Fruit fly (Drosophila melanogaster) whole organism, pupa: Measurements from ENCODE around the gene CG12814.

Experiments
- CG10348 ChIP-seq: fragments of 200-800 bp; sonication (Bioruptor generic); IDR thresholded peaks from 2 replicates; pipeline ENCODE4 v1.3.6; 2022; ENCODE audit warnings: missing biosample characterization, missing genetic modification characterization
- CG12605 ChIP-seq: fragments of 200-800 bp; sonication (Bioruptor generic); IDR thresholded peaks from 2 replicates; pipeline ENCODE4 v1.3.6; 2022; ENCODE audit warnings: missing biosample characterization, missing genetic modification characterization
- CG13204 ChIP-seq: fragments of 200-800 bp; sonication (Bioruptor generic); optimal IDR thresholded peaks from 2 replicates; lab custom pipeline; 2018; ENCODE audit warnings: missing biosample characterization, mild to moderate bottlenecking, missing genetic modification characterization, moderate library complexity
- CG14655 ChIP-seq: fragments of 200-800 bp; sonication (Bioruptor generic); optimal IDR thresholded peaks from 3 replicates; lab custom pipeline; 2017; ENCODE audit warnings: mild to moderate bottlenecking, missing biosample characterization, missing genetic modification reagents, missing genetic modification characterization
- CG15710 ChIP-seq: fragments of 200-800 bp; sonication (Bioruptor generic); optimal IDR thresholded peaks from 2 replicates; lab custom pipeline; 2018; ENCODE audit warnings: missing biosample characterization, mild to moderate bottlenecking, missing genetic modification characterization, moderate library complexity
- CG17806 ChIP-seq: fragments of 200-800 bp; sonication (Bioruptor generic); optimal IDR thresholded peaks from 2 replicates; lab custom pipeline; 2018; ENCODE audit warnings: missing biosample characterization, mild to moderate bottlenecking, missing genetic modification characterization, moderate library complexity
- CG32121 ChIP-seq: fragments of 200-800 bp; sonication (Bioruptor generic); IDR thresholded peaks from 2 replicates; pipeline ENCODE4 v1.3.6; 2022; ENCODE audit warnings: missing biosample characterization, missing genetic modification characterization
- CG34367 ChIP-seq: fragments of 200-800 bp; sonication (Bioruptor generic); optimal IDR thresholded peaks from 2 replicates; lab custom pipeline; 2018; ENCODE audit warnings: missing biosample characterization, mild to moderate bottlenecking, missing genetic modification characterization
- CG4496 ChIP-seq: fragments of 200-800 bp; sonication (Bioruptor generic); IDR thresholded peaks from 3 replicates; pipeline ENCODE4 v1.3.6; 2022; ENCODE audit warnings: missing biosample characterization, missing genetic modification characterization
- CG8159 ChIP-seq: fragments of 200-800 bp; sonication (Bioruptor generic); optimal IDR thresholded peaks from 3 replicates; lab custom pipeline; 2018; ENCODE audit warnings: missing biosample characterization, mild to moderate bottlenecking, missing genetic modification characterization, moderate library complexity
- CG8301 ChIP-seq: fragments of 200-800 bp; sonication (Bioruptor generic); optimal IDR thresholded peaks from 2 replicates; lab custom pipeline; 2018; ENCODE audit warnings: missing biosample characterization, mild to moderate bottlenecking, missing genetic modification characterization
- CG9948 ChIP-seq: fragments of 200-800 bp; sonication (Bioruptor generic); optimal IDR thresholded peaks from 2 replicates; lab custom pipeline; 2018; ENCODE audit warnings: missing biosample characterization, mild to moderate bottlenecking, missing genetic modification characterization, moderate library complexity
- D1 ChIP-seq: fragments of 200-800 bp; sonication (Bioruptor generic); optimal IDR thresholded peaks from 2 replicates; lab custom pipeline; 2018; ENCODE audit warnings: missing biosample characterization, mild to moderate bottlenecking, missing genetic modification characterization, moderate library complexity
- EcR ChIP-seq: fragments of 200-800 bp; sonication (Bioruptor generic); optimal IDR thresholded peaks from 3 replicates; lab custom pipeline; 2019; ENCODE audit warnings: missing biosample characterization, missing genetic modification characterization, mild to moderate bottlenecking, moderate library complexity, missing genetic modification reagents
- Ets98B ChIP-seq: fragments of 200-800 bp; sonication (Bioruptor generic); IDR thresholded peaks from 2 replicates; pipeline ENCODE4 v1.3.6; 2022; ENCODE audit warnings: missing biosample characterization, missing genetic modification characterization
- Pif1A ChIP-seq: fragments of 200-800 bp; sonication (Bioruptor generic); optimal IDR thresholded peaks from 3 replicates; lab custom pipeline; 2016; ENCODE audit warnings: missing biosample characterization, missing genetic modification characterization
- Pif1B ChIP-seq: fragments of 200-800 bp; sonication (Bioruptor generic); optimal IDR thresholded peaks from 3 replicates; lab custom pipeline; 2016; ENCODE audit warnings: missing biosample characterization, missing genetic modification characterization
- Snoo ChIP-seq: fragments of 200-800 bp; sonication (Bioruptor generic); optimal IDR thresholded peaks from 3 replicates; lab custom pipeline; 2017; ENCODE audit warnings: missing biosample characterization, mild to moderate bottlenecking, missing genetic modification characterization, inconsistent platforms
- fd96Ca ChIP-seq: fragments of 200-800 bp; sonication (Bioruptor generic); IDR thresholded peaks from 3 replicates; pipeline ENCODE4 v1.3.6; 2022; ENCODE audit warnings: missing biosample characterization, missing genetic modification characterization
- gl ChIP-seq: fragments of 200-800 bp; sonication (Bioruptor generic); optimal IDR thresholded peaks from 2 replicates; lab custom pipeline; 2018; ENCODE audit warnings: missing biosample characterization, mild to moderate bottlenecking, missing genetic modification characterization
- rn ChIP-seq: fragments of 200-800 bp; sonication (Bioruptor generic); IDR thresholded peaks from 2 replicates; pipeline ENCODE4 v1.3.6; 2022; ENCODE audit warnings: missing biosample characterization, missing genetic modification characterization

CG12814 gene

DNA sequence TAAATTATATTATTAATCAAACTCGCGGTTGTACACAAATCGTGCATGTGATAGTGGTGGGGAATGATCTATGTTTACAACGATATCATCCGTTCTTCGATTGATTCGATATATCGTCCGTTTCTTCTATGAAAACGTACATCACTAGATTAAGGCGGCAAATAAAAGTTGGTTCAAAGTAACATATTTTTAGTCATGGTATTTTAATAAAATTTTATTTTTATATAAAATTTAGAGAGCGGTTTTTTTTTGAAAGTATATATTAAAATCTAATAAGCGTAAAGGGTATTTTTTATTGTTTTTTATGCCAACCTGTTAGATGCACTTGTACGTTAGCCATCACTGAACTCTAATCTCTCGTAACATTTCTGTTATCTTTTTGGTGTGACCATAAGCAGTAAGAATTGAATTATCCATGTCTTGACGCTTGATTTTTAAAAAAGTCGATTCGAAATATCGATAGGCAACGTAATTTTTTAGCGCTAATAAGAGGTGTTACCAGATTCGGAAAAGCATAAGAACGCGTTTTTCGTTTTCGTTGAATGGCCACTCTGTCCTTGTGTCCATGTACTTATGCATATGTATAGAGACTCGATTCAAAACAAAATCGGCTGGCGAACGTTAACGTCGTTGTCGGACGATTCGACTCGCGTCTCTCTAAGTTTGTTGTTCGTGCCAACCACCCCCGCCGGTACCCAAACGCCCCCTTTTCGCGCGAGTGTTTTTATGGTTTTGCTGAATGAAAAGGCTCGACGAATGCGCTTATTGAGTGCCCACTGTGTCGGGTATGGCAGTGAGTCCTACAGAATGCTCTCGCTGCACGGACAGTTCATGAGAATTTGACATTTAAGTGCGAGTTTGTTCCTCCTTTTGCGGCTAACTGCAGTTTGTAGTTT, 45.1 kb downstream of the CG12814 start, which contains the start of the genes TAF1B and Invadolysin:
Gene TAF1B (minus strand): TSS at position 82 of the 896 bp plus-strand sequence.
Gene Invadolysin (plus strand): TSS at position 566 of the 896 bp plus-strand sequence.
- TF ChIP-seq EcR (GFP tag; lab: Kevin White, UChicago) (peak; percentile 60), CG13204 (GFP tag; lab: Kevin White, UChicago) (peak; percentile 23), CG32121 (GFP tag; lab: Robert Waterston, UW) (no peak), CG9948 (tag; lab: Kevin White, UChicago) (no peak), CG15710 (tag; lab: Kevin White, UChicago) (peak; percentile 10), CG8301 (tag; lab: Kevin White, UChicago) (no peak), CG4496 (peak; percentile 10; the same call in 1 of the 3 replicates), Pif1A (peak; percentile 8), D1 (tag; lab: Kevin White, UChicago) (no peak), CG14655 (GFP tag; lab: Kevin White, UChicago) (peak; percentile 9), Pif1B (GFP tag; lab: Kevin White, UChicago) (no peak), CG12605 (GFP tag; lab: Robert Waterston, UW) (peak; percentile 54; the same call in 1 of the 2 replicates), CG8159 (tag; lab: Kevin White, UChicago) (peak; percentile 17), Snoo (tag; lab: Kevin White, UChicago) (no peak), CG10348 (GFP tag; lab: Robert Waterston, UW) (no peak), Ets98B (GFP tag; lab: Robert Waterston, UW) (peak; percentile 62), CG34367 (tag; lab: Kevin White, UChicago) (no peak), rn (GFP tag; lab: Robert Waterston, UW) (no peak), CG17806 (no peak), gl (peak; percentile 27), fd96Ca (GFP tag; lab: Robert Waterston, UW) (peak; percentile 38; the same call in 1 of the 3 replicates)
- TF ChIP-seq, all 21 proteins: peak for 11

DNA sequence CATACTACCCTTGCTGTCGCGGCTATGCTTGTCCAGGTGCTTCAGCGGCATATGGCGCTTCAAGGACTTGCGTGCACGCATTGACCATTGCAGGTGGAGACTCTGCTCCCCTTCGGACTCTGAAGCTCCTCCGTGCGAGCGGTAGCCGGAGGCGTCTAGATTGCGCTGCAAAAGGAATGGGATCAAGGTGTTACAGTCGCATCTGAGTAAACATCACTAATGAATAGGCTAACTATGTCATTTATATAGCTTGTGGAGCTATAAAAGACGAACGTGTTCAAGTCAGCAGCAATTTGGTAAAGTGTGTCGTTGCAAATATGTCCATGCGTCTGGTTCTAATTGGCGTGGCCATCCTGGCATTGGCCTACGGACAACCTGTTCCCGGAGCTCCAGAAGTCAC, 46.6 kb downstream of the CG12814 start, which contains the start of gene CG42759:
Gene CG42759 (plus strand): TSS at position 301 of the 400 bp plus-strand sequence.
- TF ChIP-seq CG34367 (tag; lab: Kevin White, UChicago) (no peak), rn (GFP tag; lab: Robert Waterston, UW) (no peak), CG9948 (tag; lab: Kevin White, UChicago) (no peak), D1 (tag; lab: Kevin White, UChicago) (no peak), EcR (GFP tag; lab: Kevin White, UChicago) (no peak), CG14655 (GFP tag; lab: Kevin White, UChicago) (no peak), gl (no peak), Pif1A (no peak), CG15710 (tag; lab: Kevin White, UChicago) (no peak), CG8301 (tag; lab: Kevin White, UChicago) (no peak), Ets98B (GFP tag; lab: Robert Waterston, UW) (no peak), CG4496 (no peak), Pif1B (GFP tag; lab: Kevin White, UChicago) (no peak), CG17806 (no peak), fd96Ca (GFP tag; lab: Robert Waterston, UW) (no peak), CG8159 (tag; lab: Kevin White, UChicago) (no peak), CG13204 (GFP tag; lab: Kevin White, UChicago) (no peak), CG32121 (GFP tag; lab: Robert Waterston, UW) (no peak), CG12605 (GFP tag; lab: Robert Waterston, UW) (no peak), Snoo (tag; lab: Kevin White, UChicago) (no peak)

DNA sequence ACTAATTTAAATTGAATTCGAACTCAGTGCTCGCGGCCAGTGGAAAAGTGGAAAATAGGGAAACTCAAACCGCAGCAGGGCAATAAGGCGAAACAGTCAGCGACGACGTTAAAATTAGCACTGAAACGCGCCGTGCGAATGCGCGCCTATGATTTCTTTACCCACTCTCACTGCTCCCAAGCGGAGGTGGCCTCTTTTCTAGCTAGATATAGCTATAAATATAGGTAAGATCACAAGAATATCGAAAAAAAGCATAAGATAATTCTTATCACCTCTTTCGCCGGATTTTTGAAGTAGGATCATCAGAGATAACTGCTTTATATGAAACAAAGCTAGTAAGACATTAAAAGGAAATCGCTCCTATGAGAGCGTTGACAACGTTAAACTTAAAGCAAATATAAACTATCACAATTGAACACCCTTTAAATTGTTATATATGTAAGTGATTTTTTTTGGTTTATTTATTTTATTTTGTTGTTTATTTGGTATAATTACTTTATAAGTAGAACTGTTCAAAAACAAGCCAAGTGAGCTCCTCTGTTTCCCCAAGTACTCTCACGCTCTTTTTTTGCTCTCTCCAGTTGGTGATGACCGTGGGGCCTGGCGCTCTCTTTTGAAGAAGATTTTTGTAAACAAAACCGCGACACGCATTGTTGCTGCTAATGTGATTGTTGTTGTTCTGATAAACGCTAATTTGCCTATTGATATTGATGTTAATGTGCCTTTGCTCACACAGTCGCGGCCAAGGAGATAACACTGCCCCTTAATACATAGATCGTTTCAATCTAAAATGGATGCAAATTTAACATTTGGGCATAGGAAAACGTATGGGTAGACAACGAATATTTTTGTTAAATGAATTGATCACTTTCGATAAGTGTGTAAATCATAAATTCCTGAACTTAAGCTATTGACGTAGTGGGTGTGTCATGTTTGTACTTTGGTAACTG, 49.5 kb downstream of the CG12814 start, which contains the start of gene tws:
Gene tws (minus strand): TSS at position 124 of the 950 bp plus-strand sequence.
- TF ChIP-seq Ets98B (GFP tag; lab: Robert Waterston, UW) = peak; percentile 53
- no peak for TF ChIP-seq CG10348 (GFP tag; lab: Robert Waterston, UW)
- peak; percentile 28 for TF ChIP-seq CG34367 (tag; lab: Kevin White, UChicago)
- peak; percentile 54 for TF ChIP-seq CG8159 (tag; lab: Kevin White, UChicago)
- TF ChIP-seq CG32121 (GFP tag; lab: Robert Waterston, UW) = no peak; the same call in 1 of the 2 replicates
- TF ChIP-seq CG4496 = peak; percentile 30; the same call in 1 of the 3 replicates
- TF ChIP-seq Pif1A = peak; percentile 35
- TF ChIP-seq CG12605 (GFP tag; lab: Robert Waterston, UW) = peak; percentile 40
- no peak for TF ChIP-seq D1 (tag; lab: Kevin White, UChicago)
- peak; percentile 53 for TF ChIP-seq Pif1B (GFP tag; lab: Kevin White, UChicago)
- peak; percentile 55 for TF ChIP-seq CG15710 (tag; lab: Kevin White, UChicago)
- TF ChIP-seq EcR (GFP tag; lab: Kevin White, UChicago) = no peak
- no peak for TF ChIP-seq fd96Ca (GFP tag; lab: Robert Waterston, UW)
- TF ChIP-seq CG14655 (GFP tag; lab: Kevin White, UChicago) = peak; percentile 66
- no peak for TF ChIP-seq CG13204 (GFP tag; lab: Kevin White, UChicago)
- no peak for TF ChIP-seq rn (GFP tag; lab: Robert Waterston, UW)
- TF ChIP-seq CG9948 (tag; lab: Kevin White, UChicago) = peak; percentile 23
- peak; percentile 15 for TF ChIP-seq CG17806
- TF ChIP-seq Snoo (tag; lab: Kevin White, UChicago) = peak; percentile 13
- TF ChIP-seq CG8301 (tag; lab: Kevin White, UChicago) = peak; percentile 41
- no peak for TF ChIP-seq gl
